Worm (Caenorhabditis elegans): ENCODE measurements around the gene cpb-2.

DNA sequence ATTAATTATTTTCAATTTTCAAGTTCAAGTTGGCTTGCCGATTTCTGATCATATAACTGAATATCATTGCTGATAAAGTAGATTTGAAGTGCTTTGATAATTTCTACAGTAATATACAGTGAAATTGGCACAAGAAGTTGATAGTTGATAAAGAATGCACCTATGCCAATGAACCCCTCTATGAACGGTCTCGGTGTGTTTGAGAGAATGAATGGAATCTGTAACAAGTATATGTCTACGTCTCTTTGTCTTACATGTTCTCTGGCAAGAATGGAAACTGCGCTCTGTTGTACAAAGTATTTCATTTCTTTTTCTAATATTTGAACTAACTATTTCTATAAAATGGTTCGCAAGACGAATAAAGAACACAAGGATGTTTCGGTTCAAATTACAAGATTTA lies 49.2 kb downstream of the cpb-2 start, which contains the start of gene T24H7.8:
- TF ChIP-seq dao-5 (tag; optimal IDR thresholded peaks at IDR 0.05) (no peak), him-1 (tag; optimal IDR thresholded peaks at IDR 0.05) (no peak), W03F9.2 (tag; optimal IDR thresholded peaks at IDR 0.05) (no peak)

Measured in whole organism, L4/young adult.